Fruit fly (Drosophila melanogaster) whole organism, embryonic: ENCODE data around the gene Swip-1.

Experiments used
- CG10462 ChIP-seq: fragments of 200-800 bp; sonication (Bioruptor generic); optimal IDR thresholded peaks from 2 replicates; lab custom pipeline; 2016; ENCODE audit warnings: missing biosample characterization, missing genetic modification characterization
- CG15269 ChIP-seq: fragments of 200-800 bp; sonication (Bioruptor generic); optimal IDR thresholded peaks from 2 replicates; lab custom pipeline; 2018; ENCODE audit warnings: missing biosample characterization, mild to moderate bottlenecking, missing genetic modification characterization, moderate library complexity
- CG16779 ChIP-seq: fragments of 200-800 bp; sonication (Bioruptor generic); IDR thresholded peaks from 2 replicates; pipeline ENCODE4 v1.3.6; 2022; ENCODE audit warnings: missing biosample characterization, missing genetic modification characterization
- CG17186 ChIP-seq: fragments of 200-800 bp; sonication (Bioruptor generic); optimal IDR thresholded peaks from 3 replicates; lab custom pipeline; 2017; ENCODE audit warnings: missing biosample characterization, missing genetic modification reagents, missing genetic modification characterization
- CG30403 ChIP-seq: fragments of 200-800 bp; sonication (Bioruptor generic); optimal IDR thresholded peaks from 3 replicates; lab custom pipeline; 2016; ENCODE audit warnings: missing biosample characterization, missing genetic modification characterization
- CG3065 ChIP-seq: fragments of 200-800 bp; sonication (Bioruptor generic); optimal IDR thresholded peaks from 2 replicates; lab custom pipeline; 2016; ENCODE audit warnings: missing biosample characterization, missing genetic modification characterization
- CG33213 ChIP-seq: fragments of 200-800 bp; sonication (Bioruptor generic); optimal IDR thresholded peaks from 3 replicates; lab custom pipeline; 2016; ENCODE audit warnings: missing biosample characterization, missing genetic modification characterization
- CG3726 ChIP-seq: fragments of 200-800 bp; sonication (Bioruptor generic); IDR thresholded peaks from 3 replicates; pipeline ENCODE4, ENCODE4 v1.3.6; 2022; ENCODE audit warnings: missing biosample characterization, missing genetic modification characterization
- CG4617 ChIP-seq: fragments of 200-800 bp; sonication (Bioruptor generic); optimal IDR thresholded peaks from 3 replicates; lab custom pipeline; 2016; ENCODE audit warnings: missing biosample characterization, missing genetic modification characterization, borderline replicate concordance
- CG5953 ChIP-seq: fragments of 200-800 bp; sonication (Bioruptor generic); IDR thresholded peaks from 2 replicates; pipeline ENCODE4 v1.3.6; 2022; ENCODE audit warnings: missing biosample characterization, missing genetic modification characterization
- CG6654 ChIP-seq: fragments of 200-800 bp; sonication (Bioruptor generic); optimal IDR thresholded peaks from 2 replicates; lab custom pipeline; 2017; ENCODE audit warnings: missing biosample characterization, mild to moderate bottlenecking, missing genetic modification characterization
- CG7271 ChIP-seq: fragments of 200-800 bp; sonication (Bioruptor generic); optimal IDR thresholded peaks from 2 replicates; lab custom pipeline; 2018; ENCODE audit warnings: missing biosample characterization, mild to moderate bottlenecking, missing genetic modification characterization, moderate library complexity
- CG7556 ChIP-seq: fragments of 200-800 bp; sonication (Bioruptor generic); optimal IDR thresholded peaks from 2 replicates; lab custom pipeline; 2017; ENCODE audit warnings: missing biosample characterization, mild to moderate bottlenecking, missing genetic modification characterization
- CG7786 ChIP-seq: fragments of 200-800 bp; sonication (Bioruptor generic); optimal IDR thresholded peaks from 2 replicates; lab custom pipeline; 2016; ENCODE audit warnings: missing biosample characterization, missing genetic modification characterization
- GATAe ChIP-seq: fragments of 200-800 bp; sonication (Bioruptor generic); conservative IDR thresholded peaks from 2 replicates; pipeline ENCODE4 v1.3.6; 2022; ENCODE audit warnings: missing biosample characterization, missing genetic modification characterization
- HLHmδ ChIP-seq: fragments of 200-800 bp; sonication (Bioruptor generic); optimal IDR thresholded peaks from 2 replicates; lab custom pipeline; 2018; ENCODE audit warnings: missing biosample characterization, mild to moderate bottlenecking, missing genetic modification characterization, moderate library complexity
- MESR4 ChIP-seq: fragments of 200-800 bp; sonication (Bioruptor generic); optimal IDR thresholded peaks from 2 replicates; lab custom pipeline; 2018; ENCODE audit warnings: missing biosample characterization, mild to moderate bottlenecking, missing genetic modification characterization, moderate library complexity
- Nf-YB ChIP-seq: fragments of 200-800 bp; sonication (Bioruptor generic); optimal IDR thresholded peaks from 3 replicates; lab custom pipeline; 2019; ENCODE audit warnings: missing biosample characterization, mild to moderate bottlenecking, missing genetic modification characterization, moderate library complexity
- Optix ChIP-seq: fragments of 200-800 bp; sonication (Bioruptor generic); IDR thresholded peaks from 3 replicates; pipeline ENCODE4 v1.3.6; 2022; ENCODE audit warnings: missing biosample characterization, missing genetic modification characterization
- Rx ChIP-seq: fragments of 200-800 bp; sonication (Bioruptor generic); IDR thresholded peaks from 2 replicates; pipeline ENCODE4 v1.3.6; 2022; ENCODE audit warnings: missing biosample characterization, missing genetic modification characterization
- Scr ChIP-seq: fragments of 200-800 bp; sonication (Bioruptor generic); IDR thresholded peaks from 2 replicates; pipeline ENCODE4 v1.3.6; 2022; ENCODE audit warnings: missing biosample characterization, missing genetic modification characterization; ENCODE audit not compliant: partially characterized antibody
- Trl ChIP-seq, 3 experiments: fragments of >200 bp in 2 of 3; fragments of 200-800 bp in 1 of 3; sonication (Bioruptor generic) in 1 of 3; optimal IDR thresholded peaks; 2 replicates in 1 of 3; 3 replicates in 2 of 3; lab custom pipeline; 2016 to 2017; ENCODE audit warnings: missing biosample characterization in 1 of 3, missing genetic modification characterization in 1 of 3
- Usf ChIP-seq: fragments of 200-800 bp; sonication (Bioruptor generic); optimal IDR thresholded peaks from 2 replicates; lab custom pipeline; 2017; ENCODE audit warnings: missing genotype, missing biosample characterization, missing genetic modification characterization
- Xrp1 ChIP-seq: fragments of 200-800 bp; sonication (Bioruptor generic); IDR thresholded peaks from 2 replicates; pipeline ENCODE4 v1.3.6; 2022; ENCODE audit warnings: missing biosample characterization, missing genetic modification characterization
- ap ChIP-seq: fragments of 200-800 bp; sonication (Bioruptor generic); IDR thresholded peaks from 2 replicates; pipeline ENCODE4 v1.3.6; 2022; ENCODE audit warnings: missing biosample characterization, missing genetic modification characterization
- dan ChIP-seq: fragments of 200-800 bp; sonication (Bioruptor generic); IDR thresholded peaks from 2 replicates; pipeline ENCODE4 v1.3.6; 2022; ENCODE audit warnings: missing biosample characterization, missing genetic modification characterization
- esg ChIP-seq: fragments of 200-800 bp; sonication (Bioruptor generic); conservative IDR thresholded peaks from 2 replicates; pipeline ENCODE4 v1.3.6; 2022; ENCODE audit warnings: missing biosample characterization, missing genetic modification characterization
- fd3F ChIP-seq: fragments of 200-800 bp; sonication (Bioruptor generic); optimal IDR thresholded peaks from 2 replicates; lab custom pipeline; 2018; ENCODE audit warnings: missing biosample characterization, mild to moderate bottlenecking, missing genetic modification characterization, moderate library complexity
- gfzf ChIP-seq: fragments of 200-800 bp; sonication (Bioruptor generic); optimal IDR thresholded peaks from 2 replicates; lab custom pipeline; 2016; ENCODE audit warnings: missing biosample characterization, mild to moderate bottlenecking, missing genetic modification characterization, moderate library complexity
- gro ChIP-seq: fragments of 200-800 bp; sonication (Bioruptor generic); optimal IDR thresholded peaks from 2 replicates; lab custom pipeline; 2016; ENCODE audit warnings: missing biosample characterization, missing genetic modification characterization
- hkb ChIP-seq, 2 experiments: fragments of 200-800 bp in 1 of 2; fragments of >200 bp in 1 of 2; sonication (Bioruptor generic) in 1 of 2; IDR thresholded peaks in 1 of 2; optimal IDR thresholded peaks in 1 of 2; 2 replicates each; pipeline versions ENCODE4 v1.3.6 to Lab custom; 2017 to 2022; ENCODE audit warnings: missing biosample characterization in 1 of 2, missing genetic modification characterization in 1 of 2
- ken ChIP-seq: fragments of 200-800 bp; sonication (Bioruptor generic); IDR thresholded peaks from 3 replicates; pipeline ENCODE4 v1.3.6; 2022; ENCODE audit warnings: missing biosample characterization, missing genetic modification characterization
- luna ChIP-seq: fragments of 200-800 bp; sonication (Bioruptor generic); optimal IDR thresholded peaks from 2 replicates; lab custom pipeline; 2016; ENCODE audit warnings: missing biosample characterization, missing genetic modification characterization
- onecut ChIP-seq: fragments of 200-800 bp; sonication (Bioruptor generic); IDR thresholded peaks from 2 replicates; pipeline ENCODE4 v1.3.6; 2022; ENCODE audit warnings: missing biosample characterization, missing genetic modification characterization
- otp ChIP-seq: fragments of 200-800 bp; sonication (Bioruptor generic); IDR thresholded peaks from 3 replicates; pipeline ENCODE4, ENCODE4 v1.3.6; 2022; ENCODE audit warnings: missing biosample characterization, missing genetic modification characterization
- peb ChIP-seq: fragments of 200-800 bp; sonication (Bioruptor generic); IDR thresholded peaks from 2 replicates; pipeline ENCODE4 v1.3.6; 2022; ENCODE audit warnings: missing biosample characterization, missing genetic modification characterization
- seq ChIP-seq: fragments of 200-800 bp; sonication (Bioruptor generic); IDR thresholded peaks from 2 replicates; pipeline ENCODE4 v1.3.6; 2022; ENCODE audit warnings: missing biosample characterization, missing genetic modification characterization
- sob ChIP-seq: fragments of 200-800 bp; sonication (Bioruptor generic); IDR thresholded peaks from 2 replicates; pipeline ENCODE4 v1.3.6; 2022; ENCODE audit warnings: missing biosample characterization, missing genetic modification characterization
- tin ChIP-seq: fragments of 200-800 bp; sonication (Bioruptor generic); optimal IDR thresholded peaks from 3 replicates; lab custom pipeline; 2016; ENCODE audit warnings: missing biosample characterization, missing genetic modification characterization
- toy ChIP-seq: fragments of 200-800 bp; sonication (Bioruptor generic); IDR thresholded peaks from 2 replicates; pipeline ENCODE4 v1.3.6; 2022; ENCODE audit warnings: missing biosample characterization, missing genetic modification characterization
- vnd ChIP-seq: fragments of 200-800 bp; sonication (Bioruptor generic); IDR thresholded peaks from 3 replicates; pipeline ENCODE4 v1.3.6; 2022; ENCODE audit warnings: missing biosample characterization, missing genetic modification characterization; ENCODE audit not compliant: partially characterized antibody
- zf30C ChIP-seq: fragments of 200-800 bp; sonication (Bioruptor generic); optimal IDR thresholded peaks from 3 replicates; lab custom pipeline; 2018; ENCODE audit warnings: missing biosample characterization, mild to moderate bottlenecking, missing genetic modification characterization

Swip-1 gene

dm6 chr2L:18966214-18966556 is 20.9 kb downstream of the Swip-1 start (continued):
- peak; percentile 49 for TF ChIP-seq dan (GFP tag; lab: Robert Waterston, UW)
- peak; percentile 2 for TF ChIP-seq CG7786 (GFP tag; lab: Kevin White, UChicago)
- peak; percentile 46 for TF ChIP-seq CG7271 (tag; lab: Kevin White, UChicago)
- TF ChIP-seq CG17186 (GFP tag; lab: Kevin White, UChicago) = no peak
- peak; percentile 30 for TF ChIP-seq CG6654 (GFP tag; lab: Kevin White, UChicago)
- TF ChIP-seq CG10462 (GFP tag; lab: Kevin White, UChicago) = peak; percentile 0
- TF ChIP-seq toy (GFP tag; lab: Robert Waterston, UW) = peak; percentile 86
- no peak for TF ChIP-seq MESR4
- peak; percentile 62 for TF ChIP-seq tin
- TF ChIP-seq sob (GFP tag; lab: Robert Waterston, UW) = peak; percentile 94
- peak; percentile 34 for TF ChIP-seq CG4617 (GFP tag; lab: Kevin White, UChicago)
- TF ChIP-seq CG3065 (GFP tag; lab: Kevin White, UChicago) = peak; percentile 21
- TF ChIP-seq Rx (GFP tag; lab: Robert Waterston, UW) = peak; percentile 68; the same call in 1 of the 2 replicates
- TF ChIP-seq fd3F (GFP tag; lab: Kevin White, UChicago) = peak; percentile 75
- TF ChIP-seq ap (GFP tag; lab: Robert Waterston, UW) = peak; percentile 59
- peak; percentile 69 for TF ChIP-seq zf30C (GFP tag; lab: Kevin White, UChicago)
- TF ChIP-seq Xrp1 (GFP tag; lab: Robert Waterston, UW) = peak; percentile 86
- peak; percentile 8 for TF ChIP-seq Nf-YB (GFP tag; lab: Kevin White, UChicago)
- TF ChIP-seq otp (GFP tag; lab: Robert Waterston, UW) = peak; percentile 88
- TF ChIP-seq GATAe (GFP tag; lab: Robert Waterston, UW) = peak; percentile 89
- TF ChIP-seq Trl (optimal IDR thresholded peaks at IDR 0.05; lab: Kevin White, UChicago) = no peak
- TF ChIP-seq Trl (GFP tag; optimal IDR thresholded peaks at IDR 0.05; lab: Kevin White, UChicago) = no peak
- TF ChIP-seq CG30403 (GFP tag; lab: Kevin White, UChicago) = peak; percentile 57
- no peak for TF ChIP-seq gfzf (GFP tag; lab: Kevin White, UChicago)
- peak; percentile 33 for TF ChIP-seq Usf (GFP tag; lab: Kevin White, UChicago)
- TF ChIP-seq CG5953 = peak; percentile 24; the same call in 1 of the 2 replicates
- no peak for TF ChIP-seq CG16779 (GFP tag; lab: Robert Waterston, UW)
- TF ChIP-seq esg (GFP tag; lab: Robert Waterston, UW) = peak; percentile 87
- no peak for TF ChIP-seq vnd (GFP tag; lab: Robert Waterston, UW)
- 0 out of 3 replicates have a peak, but pooled peaks have one; percentile 6 for TF ChIP-seq Optix (GFP tag; lab: Robert Waterston, UW)
- peak; percentile 62 for TF ChIP-seq CG7556 (GFP tag; lab: Kevin White, UChicago)
- TF ChIP-seq HLHmδ (GFP tag; lab: Kevin White, UChicago) = no peak
- no peak for TF ChIP-seq luna (GFP tag; lab: Kevin White, UChicago)
- TF ChIP-seq ken (GFP tag; lab: Robert Waterston, UW) = peak; percentile 65; the same call in 2 of the 3 replicates
- TF ChIP-seq peb (GFP tag; lab: Robert Waterston, UW) = peak; percentile 56; the same call in 1 of the 2 replicates
- TF ChIP-seq seq (GFP tag; lab: Robert Waterston, UW) = peak; percentile 88
- TF ChIP-seq CG15269 (tag; lab: Kevin White, UChicago) = peak; percentile 82
- TF ChIP-seq CG3726 (GFP tag; lab: Robert Waterston, UW) = peak; percentile 46; the same call in 1 of the 3 replicates
- TF ChIP-seq hkb (optimal IDR thresholded peaks at IDR 0.05; lab: Kevin White, UChicago) = no peak
- peak; percentile 90 for TF ChIP-seq hkb (GFP tag; IDR thresholded peaks at IDR 0.05; lab: Robert Waterston, UW)
- TF ChIP-seq Scr = no peak
- TF ChIP-seq gro (GFP tag; lab: Kevin White, UChicago) = peak; percentile 61
- peak; percentile 42 for TF ChIP-seq CG33213 (GFP tag; lab: Kevin White, UChicago)
- peak; percentile 47; the same call in 1 of the 2 replicates for TF ChIP-seq onecut (GFP tag; lab: Robert Waterston, UW)
- TF ChIP-seq, all 482 proteins: peak for 325
